Fruit fly (Drosophila melanogaster) whole organism, embryonic: Measurements from ENCODE around the gene PIG-L.

ENCODE experiments used
- Asciz ChIP-seq: fragments of 200-800 bp; sonication (Bioruptor generic); optimal IDR thresholded peaks from 2 replicates; lab custom pipeline; 2017; ENCODE audit warnings: missing biosample characterization, mild to moderate bottlenecking, missing genetic modification characterization, missing genetic modification reagents
- CG10267 ChIP-seq: fragments of 200-800 bp; sonication (Bioruptor generic); optimal IDR thresholded peaks from 2 replicates; lab custom pipeline; 2018; ENCODE audit warnings: missing biosample characterization, mild to moderate bottlenecking, missing genetic modification characterization, moderate library complexity
- CG10462 ChIP-seq: fragments of 200-800 bp; sonication (Bioruptor generic); optimal IDR thresholded peaks from 2 replicates; lab custom pipeline; 2016; ENCODE audit warnings: missing biosample characterization, missing genetic modification characterization
- CG10565 ChIP-seq: fragments of 200-800 bp; sonication (Bioruptor generic); optimal IDR thresholded peaks from 3 replicates; lab custom pipeline; 2016; ENCODE audit warnings: missing biosample characterization, mild to moderate bottlenecking, missing genetic modification characterization
- CG1233 ChIP-seq: fragments of 200-800 bp; sonication (Bioruptor generic); optimal IDR thresholded peaks from 4 replicates; lab custom pipeline; 2018; ENCODE audit warnings: missing biosample characterization, mild to moderate bottlenecking, missing genetic modification characterization
- CG14710 ChIP-seq: fragments of 200-800 bp; sonication (Bioruptor generic); optimal IDR thresholded peaks from 3 replicates; lab custom pipeline; 2019; ENCODE audit warnings: missing biosample characterization, mild to moderate bottlenecking, missing genetic modification characterization, moderate library complexity
- CG15011 ChIP-seq: fragments of 200-800 bp; sonication (Bioruptor generic); optimal IDR thresholded peaks from 3 replicates; lab custom pipeline; 2018; ENCODE audit warnings: missing biosample characterization, mild to moderate bottlenecking, missing genetic modification characterization
- CG16815 ChIP-seq: fragments of 200-800 bp; sonication (Bioruptor generic); optimal IDR thresholded peaks from 3 replicates; lab custom pipeline; 2017; ENCODE audit warnings: missing biosample characterization, mild to moderate bottlenecking, missing genetic modification characterization
- CG17328 ChIP-seq: fragments of 200-800 bp; sonication (Bioruptor generic); IDR thresholded peaks from 2 replicates; pipeline ENCODE4 v1.3.6; 2022; ENCODE audit warnings: missing biosample characterization, missing genetic modification characterization
- CG2678 ChIP-seq: fragments of 200-800 bp; sonication (Bioruptor generic); optimal IDR thresholded peaks from 3 replicates; lab custom pipeline; 2019; ENCODE audit warnings: missing biosample characterization, mild to moderate bottlenecking, missing genetic modification characterization, moderate library complexity
- CG30403 ChIP-seq: fragments of 200-800 bp; sonication (Bioruptor generic); optimal IDR thresholded peaks from 3 replicates; lab custom pipeline; 2016; ENCODE audit warnings: missing biosample characterization, missing genetic modification characterization
- CG32772 ChIP-seq: fragments of 200-800 bp; sonication (Bioruptor generic); IDR thresholded peaks from 2 replicates; pipeline ENCODE4 v1.3.6; 2022; ENCODE audit warnings: missing biosample characterization, missing genetic modification characterization
- CG4707 ChIP-seq: fragments of 200-800 bp; sonication (Bioruptor generic); optimal IDR thresholded peaks from 2 replicates; lab custom pipeline; 2018; ENCODE audit warnings: missing biosample characterization, mild to moderate bottlenecking, missing genetic modification characterization, moderate library complexity
- CG4730 ChIP-seq: fragments of 200-800 bp; sonication (Bioruptor generic); IDR thresholded peaks from 2 replicates; pipeline ENCODE4 v1.3.6; 2022; ENCODE audit warnings: missing biosample characterization, missing genetic modification characterization
- CG4854 ChIP-seq: fragments of 200-800 bp; sonication (Bioruptor generic); optimal IDR thresholded peaks from 2 replicates; lab custom pipeline; 2016; ENCODE audit warnings: missing biosample characterization, missing genetic modification characterization, inconsistent platforms
- CG6254 ChIP-seq: fragments of 200-800 bp; sonication (Bioruptor generic); optimal IDR thresholded peaks from 3 replicates; lab custom pipeline; 2017; ENCODE audit warnings: mild to moderate bottlenecking, missing biosample characterization, missing genetic modification reagents, missing genetic modification characterization
- CG6654 ChIP-seq: fragments of 200-800 bp; sonication (Bioruptor generic); optimal IDR thresholded peaks from 2 replicates; lab custom pipeline; 2017; ENCODE audit warnings: missing biosample characterization, mild to moderate bottlenecking, missing genetic modification characterization
- CG6689 ChIP-seq: fragments of 200-800 bp; sonication (Bioruptor generic); IDR thresholded peaks from 2 replicates; pipeline ENCODE4 v1.3.6; 2022; ENCODE audit warnings: missing biosample characterization, missing genetic modification characterization
- CG9727 ChIP-seq: fragments of 200-800 bp; sonication (Bioruptor generic); optimal IDR thresholded peaks from 3 replicates; lab custom pipeline; 2017; ENCODE audit warnings: missing biosample characterization, mild to moderate bottlenecking, missing genetic modification characterization
- Camta ChIP-seq: fragments of 200-800 bp; sonication (Bioruptor generic); optimal IDR thresholded peaks from 2 replicates; lab custom pipeline; 2016; ENCODE audit warnings: missing biosample characterization, missing genetic modification characterization
- Chrac-16 ChIP-seq: fragments of 200-800 bp; sonication (Bioruptor generic); optimal IDR thresholded peaks from 3 replicates; lab custom pipeline; 2016; ENCODE audit warnings: missing biosample characterization, missing genetic modification characterization
- Elba2 ChIP-seq: fragments of 200-800 bp; sonication (Bioruptor generic); optimal IDR thresholded peaks from 3 replicates; lab custom pipeline; 2016; ENCODE audit warnings: missing biosample characterization, missing genetic modification characterization
- Fer2 ChIP-seq: fragments of 200-800 bp; sonication (Bioruptor generic); optimal IDR thresholded peaks from 2 replicates; lab custom pipeline; 2018; ENCODE audit warnings: missing biosample characterization, mild to moderate bottlenecking, missing genetic modification characterization, moderate library complexity
- MBD-R2 ChIP-seq: fragments of 200-800 bp; sonication (Bioruptor generic); IDR thresholded peaks from 2 replicates; pipeline ENCODE4 v1.3.6; 2022; ENCODE audit warnings: missing biosample characterization, missing genetic modification characterization
- Max ChIP-seq: fragments of 200-800 bp; sonication (Bioruptor generic); optimal IDR thresholded peaks from 2 replicates; lab custom pipeline; 2016; ENCODE audit warnings: missing biosample characterization, mild to moderate bottlenecking, missing genetic modification characterization
- NK7.1 ChIP-seq: fragments of 200-800 bp; sonication (Bioruptor generic); optimal IDR thresholded peaks from 3 replicates; lab custom pipeline; 2016; ENCODE audit warnings: missing biosample characterization, missing genetic modification characterization
- NfI ChIP-seq: fragments of 200-800 bp; sonication (Bioruptor generic); optimal IDR thresholded peaks from 3 replicates; lab custom pipeline; 2018; ENCODE audit warnings: missing biosample characterization, mild to moderate bottlenecking, missing genetic modification characterization, moderate library complexity
- Spps ChIP-seq: fragments of 200-800 bp; sonication (Bioruptor generic); optimal IDR thresholded peaks from 2 replicates; lab custom pipeline; 2018; ENCODE audit warnings: missing biosample characterization, mild to moderate bottlenecking, missing genetic modification characterization
- Sry-δ ChIP-seq: fragments of 200-800 bp; sonication (Bioruptor generic); optimal IDR thresholded peaks from 2 replicates; lab custom pipeline; 2016; ENCODE audit warnings: missing biosample characterization, missing genetic modification characterization
- amos ChIP-seq: fragments of 200-800 bp; sonication (Bioruptor generic); IDR thresholded peaks from 2 replicates; pipeline ENCODE4 v1.3.6; 2022; ENCODE audit warnings: missing biosample characterization, missing genetic modification characterization; ENCODE audit not compliant: partially characterized antibody
- ara ChIP-seq: fragments of 200-800 bp; sonication (Bioruptor generic); IDR thresholded peaks from 2 replicates; pipeline ENCODE4 v1.3.6; 2022; ENCODE audit warnings: missing biosample characterization, missing genetic modification characterization
- ash1 ChIP-seq: fragments of 200-800 bp; sonication (Bioruptor generic); optimal IDR thresholded peaks from 2 replicates; lab custom pipeline; 2018; ENCODE audit warnings: missing biosample characterization, mild to moderate bottlenecking, missing genetic modification characterization
- bsh ChIP-seq, 2 experiments: fragments of 200-800 bp; sonication (Bioruptor generic); optimal IDR thresholded peaks; 2 replicates each; lab custom pipeline; 2017 to 2018; ENCODE audit warnings: mild to moderate bottlenecking in 2 of 2, missing biosample characterization in 2 of 2, missing genetic modification characterization in 2 of 2, moderate library complexity in 1 of 2
- chif ChIP-seq, 2 experiments: fragments of 200-800 bp; sonication (Bioruptor generic); optimal IDR thresholded peaks; 3 replicates each; lab custom pipeline; 2016; ENCODE audit warnings: missing biosample characterization in 2 of 2, missing genetic modification characterization in 2 of 2
- chm ChIP-seq: fragments of 200-800 bp; sonication (Bioruptor generic); IDR thresholded peaks from 2 replicates; pipeline ENCODE4 v1.3.6; 2022; ENCODE audit warnings: missing biosample characterization, missing genetic modification characterization
- crp ChIP-seq, 2 experiments: fragments of 200-800 bp; sonication (Bioruptor generic); optimal IDR thresholded peaks; 2 replicates in 1 of 2; 3 replicates in 1 of 2; lab custom pipeline; 2017; ENCODE audit warnings: missing biosample characterization in 2 of 2, missing genetic modification characterization in 2 of 2, mild to moderate bottlenecking in 1 of 2, moderate library complexity in 1 of 2
- dm ChIP-seq: fragments of 200-800 bp; sonication (Bioruptor generic); optimal IDR thresholded peaks from 3 replicates; lab custom pipeline; 2016; ENCODE audit warnings: missing biosample characterization, missing genetic modification characterization
- dmrt11E ChIP-seq: fragments of 200-800 bp; sonication (Bioruptor generic); optimal IDR thresholded peaks from 3 replicates; lab custom pipeline; 2018; ENCODE audit warnings: missing biosample characterization, mild to moderate bottlenecking, missing genetic modification characterization, moderate library complexity
- ems ChIP-seq: fragments of 200-800 bp; sonication (Bioruptor generic); optimal IDR thresholded peaks from 3 replicates; lab custom pipeline; 2016; ENCODE audit warnings: missing biosample characterization, missing genetic modification characterization
- gem ChIP-seq: fragments of 200-800 bp; sonication (Bioruptor generic); optimal IDR thresholded peaks from 2 replicates; lab custom pipeline; 2019; ENCODE audit warnings: missing biosample characterization, mild to moderate bottlenecking, missing genetic modification characterization, moderate library complexity
- jumu ChIP-seq: fragments of 200-800 bp; sonication (Bioruptor generic); optimal IDR thresholded peaks from 3 replicates; lab custom pipeline; 2016; ENCODE audit warnings: missing biosample characterization, missing genetic modification characterization
- org-1 ChIP-seq: fragments of 200-800 bp; sonication (Bioruptor generic); optimal IDR thresholded peaks from 2 replicates; lab custom pipeline; 2017; ENCODE audit warnings: missing biosample characterization, missing genetic modification characterization
- pzg ChIP-seq: fragments of 200-800 bp; sonication (Bioruptor generic); optimal IDR thresholded peaks from 3 replicates; lab custom pipeline; 2018; ENCODE audit warnings: missing biosample characterization, mild to moderate bottlenecking, missing genetic modification characterization, moderate library complexity
- scrt ChIP-seq: fragments of 200-800 bp; sonication (Bioruptor generic); optimal IDR thresholded peaks from 2 replicates; lab custom pipeline; 2018; ENCODE audit warnings: missing biosample characterization, mild to moderate bottlenecking, missing genetic modification characterization, moderate library complexity
- tap ChIP-seq: fragments of 200-800 bp; optimal IDR thresholded peaks from 3 replicates; lab custom pipeline; 2019; ENCODE audit warnings: missing biosample characterization, mild to moderate bottlenecking, missing genetic modification characterization, moderate library complexity
- vvl ChIP-seq: fragments of 200-800 bp; sonication (Bioruptor generic); IDR thresholded peaks from 2 replicates; pipeline ENCODE4 v1.3.6; 2022; ENCODE audit warnings: missing biosample characterization, missing genetic modification characterization
- wek ChIP-seq: fragments of 200-800 bp; sonication (Bioruptor generic); optimal IDR thresholded peaks from 3 replicates; lab custom pipeline; 2018; ENCODE audit warnings: missing biosample characterization, mild to moderate bottlenecking, missing genetic modification characterization, moderate library complexity
- zen2 ChIP-seq: fragments of 200-800 bp; sonication (Bioruptor generic); IDR thresholded peaks from 3 replicates; pipeline ENCODE4 v1.3.6; 2022; ENCODE audit warnings: missing biosample characterization, missing genetic modification characterization; ENCODE audit not compliant: partially characterized antibody
- zfh2 ChIP-seq: fragments of 200-800 bp; sonication (Bioruptor generic); optimal IDR thresholded peaks from 2 replicates; lab custom pipeline; 2016; ENCODE audit warnings: missing biosample characterization, missing genetic modification characterization

The PIG-L gene

dm6 chr3R:20031043-20031763 is 10.1 kb upstream of the PIG-L start, which contains the start of gene trem (continued):
- TF ChIP-seq Chrac-16, result peak; percentile 67
- peak in 1 of 2 experiments; percentile 69 for TF ChIP-seq crp (GFP tag; optimal IDR thresholded peaks at IDR 0.05; lab: Kevin White, UChicago)
- TF ChIP-seq dm (GFP tag; lab: Kevin White, UChicago), result no peak
- peak; percentile 67 for TF ChIP-seq Fer2 (tag; lab: Kevin White, UChicago)
- no peak for TF ChIP-seq ara (GFP tag; lab: Robert Waterston, UW)
- no peak for TF ChIP-seq wek (GFP tag; lab: Kevin White, UChicago)
- peak; percentile 57; the same call in 1 of the 2 replicates for TF ChIP-seq CG6689 (GFP tag; lab: Robert Waterston, UW)
- no peak for TF ChIP-seq CG4707
- TF ChIP-seq CG10267 (tag; lab: Kevin White, UChicago), result peak; percentile 48
- TF ChIP-seq CG10565, result no peak
- peak; percentile 64 for TF ChIP-seq CG6654 (GFP tag; lab: Kevin White, UChicago)
- peak; percentile 70 for TF ChIP-seq CG4854 (GFP tag; lab: Kevin White, UChicago)
- peak; percentile 81 for TF ChIP-seq dmrt11E (tag; lab: Kevin White, UChicago)
- TF ChIP-seq bsh (GFP tag; optimal IDR thresholded peaks at IDR 0.05; lab: Kevin White, UChicago), result peak; percentile 29 to 62
- TF ChIP-seq Sry-δ (GFP tag; lab: Kevin White, UChicago), result no peak
- peak; percentile 48 to 50 for TF ChIP-seq chif (GFP tag; optimal IDR thresholded peaks at IDR 0.05; lab: Kevin White, UChicago)
- TF ChIP-seq CG4730 (GFP tag; lab: Robert Waterston, UW), result no peak; the same call in none of the 2 replicates
- no peak for TF ChIP-seq CG6254 (GFP tag; lab: Kevin White, UChicago)
- no peak for TF ChIP-seq chm (GFP tag; lab: Robert Waterston, UW)
- TF ChIP-seq scrt (GFP tag; lab: Kevin White, UChicago), result no peak
- TF ChIP-seq NfI (GFP tag; lab: Kevin White, UChicago), result peak; percentile 66
- no peak for TF ChIP-seq tap (tag; lab: Kevin White, UChicago)
- peak; percentile 88 for TF ChIP-seq CG9727
- peak; percentile 91 for TF ChIP-seq MBD-R2 (GFP tag; lab: Robert Waterston, UW)
- TF ChIP-seq org-1 (GFP tag; lab: Kevin White, UChicago), result peak; percentile 30
- TF ChIP-seq CG15011, result no peak
- peak; percentile 62 for TF ChIP-seq zfh2 (GFP tag; lab: Kevin White, UChicago)
- peak; percentile 83 for TF ChIP-seq CG1233 (GFP tag; lab: Kevin White, UChicago)
- peak; percentile 83 for TF ChIP-seq CG2678 (tag; lab: Kevin White, UChicago)
- no peak for TF ChIP-seq NK7.1 (GFP tag; lab: Kevin White, UChicago)
- TF ChIP-seq ems (GFP tag; lab: Kevin White, UChicago), result no peak
- TF ChIP-seq CG14710 (tag; lab: Kevin White, UChicago), result peak; percentile 83
- TF ChIP-seq CG17328, result peak; percentile 13; the same call in 1 of the 2 replicates
- TF ChIP-seq CG16815, result peak; percentile 88
- peak; percentile 89 for TF ChIP-seq CG30403 (GFP tag; lab: Kevin White, UChicago)
- TF ChIP-seq ash1, result no peak
- peak; percentile 24; the same call in 1 of the 2 replicates for TF ChIP-seq vvl (GFP tag; lab: Robert Waterston, UW)
- TF ChIP-seq jumu (GFP tag; lab: Kevin White, UChicago), result no peak
- TF ChIP-seq Camta, result peak; percentile 40
- TF ChIP-seq Elba2 (GFP tag; lab: Kevin White, UChicago), result no peak
- TF ChIP-seq CG10462, result peak; percentile 65
- TF ChIP-seq amos (GFP tag; lab: Robert Waterston, UW), result no peak
- TF ChIP-seq pzg, result peak; percentile 24
- no peak for TF ChIP-seq Asciz
- TF ChIP-seq gem (tag; lab: Kevin White, UChicago), result peak; percentile 83
- no peak for TF ChIP-seq zen2 (GFP tag; lab: Robert Waterston, UW)
- no peak for TF ChIP-seq Spps (tag; lab: Kevin White, UChicago)
- TF ChIP-seq Max (GFP tag; lab: Kevin White, UChicago), result peak; percentile 58
- TF ChIP-seq CG32772 (GFP tag; lab: Robert Waterston, UW), result peak; percentile 67; the same call in 1 of the 2 replicates
